Worm (Caenorhabditis elegans) whole organism, early embryonic: ENCODE results near the gene ZC204.17.
"Not testable (repeated sequence)": the region's sequence is repeated elsewhere in the genome, so short reads cannot be mapped to it uniquely, and the experiment has no call there.

Source experiments
- B0310.2 ChIP-seq: sonication (generic microtip); optimal IDR thresholded peaks from 2 replicates; lab custom pipeline; 2016; ENCODE audit warnings: mild to moderate bottlenecking, missing genetic modification characterization, missing compliant biosample characterization
- F13C5.2 ChIP-seq: sonication (generic microtip); optimal IDR thresholded peaks from 2 replicates; lab custom pipeline; 2017; ENCODE audit warnings: mild to moderate bottlenecking, missing genetic modification characterization, inconsistent platforms, missing compliant biosample characterization
- aly-1 ChIP-seq: sonication (generic microtip); optimal IDR thresholded peaks from 2 replicates; lab custom pipeline; 2016; ENCODE audit warnings: missing genetic modification characterization, missing compliant biosample characterization
- ama-1 ChIP-seq: fragments of 150-350 bp; optimal IDR thresholded peaks from 2 replicates; lab custom pipeline; 2014
- ceh-13 ChIP-seq: fragments of 200-800 bp; sonication (Bioruptor generic); optimal IDR thresholded peaks from 2 replicates; lab custom pipeline; 2018; ENCODE audit warnings: mild to moderate bottlenecking, missing genetic modification characterization, missing compliant biosample characterization
- ceh-36 ChIP-seq: sonication (generic microtip); optimal IDR thresholded peaks from 2 replicates; lab custom pipeline; 2016; ENCODE audit warnings: missing genetic modification characterization, inconsistent platforms, missing compliant biosample characterization
- ets-7 ChIP-seq: sonication (generic microtip); optimal IDR thresholded peaks from 2 replicates; lab custom pipeline; 2016; ENCODE audit warnings: missing genotype, missing genetic modification characterization, missing compliant biosample characterization
- flt-1 ChIP-seq: fragments of 200-800 bp; sonication (Bioruptor generic); IDR thresholded peaks from 2 replicates; pipeline ENCODE4 v1.3.6; 2022; ENCODE audit warnings: missing genetic modification characterization, missing compliant biosample characterization
- hmbx-1 ChIP-seq: sonication (generic microtip); optimal IDR thresholded peaks from 2 replicates; lab custom pipeline; 2016; ENCODE audit warnings: mild to moderate bottlenecking, missing genetic modification characterization, missing compliant biosample characterization
- hmg-4 ChIP-seq: fragments of 200-800 bp; sonication (Bioruptor generic); optimal IDR thresholded peaks from 2 replicates; lab custom pipeline; 2018; ENCODE audit warnings: mild to moderate bottlenecking, missing genetic modification characterization, missing compliant biosample characterization
- hnd-1 ChIP-seq: sonication (generic microtip); optimal IDR thresholded peaks from 2 replicates; lab custom pipeline; 2016; ENCODE audit warnings: missing genetic modification characterization, missing compliant biosample characterization
- pes-1 ChIP-seq: fragments of 200-800 bp; sonication (Bioruptor generic); IDR thresholded peaks from 2 replicates; pipeline ENCODE4 v1.3.6; 2022; ENCODE audit warnings: missing genetic modification reagents, missing genetic modification characterization, missing compliant biosample characterization
- scrt-1 ChIP-seq: fragments of 200-800 bp; sonication (Bioruptor generic); IDR thresholded peaks from 2 replicates; pipeline ENCODE4 v1.3.6; 2022; ENCODE audit warnings: missing genetic modification characterization, missing compliant biosample characterization
- sea-1 ChIP-seq: fragments of 200-800 bp; sonication (Bioruptor generic); conservative IDR thresholded peaks from 2 replicates; pipeline ENCODE4 v1.3.6; 2022; ENCODE audit warnings: missing genetic modification characterization, missing compliant biosample characterization
- tbx-11 ChIP-seq: fragments of 200-800 bp; sonication (Bioruptor generic); IDR thresholded peaks from 2 replicates; pipeline ENCODE4 v1.3.6; 2022; ENCODE audit warnings: missing genetic modification characterization, missing compliant biosample characterization
- tbx-37 ChIP-seq: fragments of 200-800 bp; sonication (Bioruptor generic); conservative IDR thresholded peaks from 2 replicates; pipeline ENCODE4 v1.3.6; 2022; ENCODE audit warnings: missing genetic modification reagents, missing genetic modification characterization, missing compliant biosample characterization
- tra-4 ChIP-seq: sonication (generic microtip); optimal IDR thresholded peaks from 2 replicates; lab custom pipeline; 2017; ENCODE audit warnings: missing genetic modification characterization, missing compliant biosample characterization

Gene ZC204.17

DNA sequence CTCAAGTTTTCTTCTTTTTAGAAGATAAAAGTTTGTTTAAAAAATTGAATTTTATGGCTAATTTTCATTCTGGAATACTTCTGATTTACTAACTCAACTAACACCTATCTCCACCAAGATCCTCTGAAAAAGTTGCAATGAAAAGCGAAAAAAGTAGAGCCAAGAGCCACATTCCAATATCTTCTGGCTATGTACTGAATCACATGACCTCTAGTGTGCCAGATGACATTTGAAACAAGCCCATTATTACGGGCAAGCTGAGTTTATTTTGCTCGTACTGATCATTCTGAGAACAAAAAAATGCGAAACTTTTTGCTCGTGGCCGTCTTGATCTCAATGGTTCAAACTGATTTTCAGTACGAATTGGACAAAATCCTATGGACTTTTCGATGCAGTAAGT lies 33.0 kb upstream of the ZC204.17 start, which contains the start of gene irld-36:
Gene irld-36 (plus strand): TSS at position 301 of the 400 bp plus-strand sequence.
- TF ChIP-seq tra-4 (tag; lab: Kevin White, UChicago), result no peak
- no peak for TF ChIP-seq ceh-36 (tag; lab: Kevin White, UChicago)
- TF ChIP-seq sea-1 (GFP tag; lab: Robert Waterston, UW), result no peak
- TF ChIP-seq scrt-1, result no peak
- TF ChIP-seq flt-1, result no peak
- TF ChIP-seq F13C5.2, result no peak
- TF ChIP-seq hmbx-1 (tag; lab: Kevin White, UChicago), result no peak
- no peak for TF ChIP-seq pes-1 (GFP tag; lab: Robert Waterston, UW)
- no peak for TF ChIP-seq hmg-4
- TF ChIP-seq B0310.2 (tag; lab: Kevin White, UChicago), result no peak
- TF ChIP-seq aly-1, result no peak
- TF ChIP-seq hnd-1 (tag; lab: Kevin White, UChicago), result no peak

- TF ChIP-seq tbx-11 (GFP tag; lab: Robert Waterston, UW) (no peak), tbx-37 (GFP tag; lab: Robert Waterston, UW) (no peak)
Measured at ce11 chrII:1676088-1676487, 30.0 kb upstream of the ZC204.17 start, which contains the start of gene fbxb-17. Gene fbxb-17, plus strand, starts transcription at chrII:1676388.

DNA sequence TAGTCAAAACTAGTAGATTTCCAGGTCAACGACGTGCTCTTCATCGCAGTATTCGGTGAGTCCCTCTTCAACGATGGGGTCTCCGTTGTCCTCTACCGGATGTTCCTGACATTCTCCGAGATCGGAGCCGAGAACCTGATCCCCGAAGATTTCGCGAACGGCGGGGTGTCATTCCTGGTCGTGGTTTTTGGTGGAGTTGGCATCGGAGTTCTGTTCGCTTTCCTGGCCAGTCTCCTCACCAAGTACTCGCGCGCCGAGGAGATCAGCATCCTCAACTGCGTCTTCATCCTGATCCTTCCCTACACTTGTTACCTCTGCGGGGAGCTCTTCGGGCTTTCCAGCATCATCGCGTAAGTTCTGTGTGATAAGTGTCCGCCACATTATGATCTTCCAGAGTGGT lies 26.6 kb upstream of the ZC204.17 start:
- TF ChIP-seq flt-1, result no peak

- TF ChIP-seq F13C5.2, result no peak
- no peak for TF ChIP-seq ceh-36 (tag; lab: Kevin White, UChicago)
Measured at ce11 chrII:1670985-1671384, 24.9 kb upstream of the ZC204.17 start.

DNA sequence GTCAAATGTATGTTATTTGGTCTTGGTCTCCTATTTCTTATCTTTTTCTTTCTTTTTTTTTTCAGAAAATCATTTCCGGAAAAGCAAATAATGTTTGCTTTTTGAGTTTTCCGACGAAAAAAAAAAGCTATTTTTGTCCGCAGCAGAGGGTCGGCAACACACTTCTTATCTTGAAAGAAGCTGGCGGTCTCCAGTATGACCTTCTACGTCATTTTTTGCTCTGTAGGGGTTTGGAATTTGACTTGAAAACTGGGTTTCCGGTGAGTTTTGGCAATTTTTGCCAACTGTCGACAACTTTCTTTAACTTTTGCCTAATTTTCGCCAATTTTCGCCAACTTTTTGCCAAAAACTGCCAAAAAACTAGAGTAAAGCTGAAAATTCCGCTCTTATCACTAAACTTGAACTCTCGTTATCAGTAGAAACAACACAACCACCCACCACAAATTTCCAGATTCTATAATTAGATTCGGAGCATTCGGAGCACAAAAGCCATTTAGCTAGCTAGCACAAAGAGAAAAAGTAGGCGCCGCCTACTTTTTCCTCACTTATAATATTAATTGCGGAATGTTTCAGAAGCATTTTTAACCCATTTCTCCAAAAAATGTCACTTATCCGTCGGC lies 24.3 kb upstream of the ZC204.17 start, which contains the start of gene nhx-6:
Gene nhx-6 (plus strand): TSS at position 570 of the 620 bp plus-strand sequence.
- TF ChIP-seq hnd-1 (tag; lab: Kevin White, UChicago), result no peak
- TF ChIP-seq scrt-1, result no peak
- no peak for TF ChIP-seq ets-7 (tag; lab: Kevin White, UChicago)
- TF ChIP-seq B0310.2 (tag; lab: Kevin White, UChicago), result no peak
- TF ChIP-seq tbx-11 (GFP tag; lab: Robert Waterston, UW), result no peak
- TF ChIP-seq F13C5.2, result no peak

ce11 chrII:1668913-1669312 lies 22.8 kb upstream of the ZC204.17 start, which contains the start of gene srw-97:
Gene srw-97, minus strand, starts transcription at chrII:1669013.
- TF ChIP-seq ama-1 (lab: Kevin White, UChicago) (no peak), ets-7 (tag; lab: Kevin White, UChicago) (no peak), hnd-1 (tag; lab: Kevin White, UChicago) (no peak)

DNA sequence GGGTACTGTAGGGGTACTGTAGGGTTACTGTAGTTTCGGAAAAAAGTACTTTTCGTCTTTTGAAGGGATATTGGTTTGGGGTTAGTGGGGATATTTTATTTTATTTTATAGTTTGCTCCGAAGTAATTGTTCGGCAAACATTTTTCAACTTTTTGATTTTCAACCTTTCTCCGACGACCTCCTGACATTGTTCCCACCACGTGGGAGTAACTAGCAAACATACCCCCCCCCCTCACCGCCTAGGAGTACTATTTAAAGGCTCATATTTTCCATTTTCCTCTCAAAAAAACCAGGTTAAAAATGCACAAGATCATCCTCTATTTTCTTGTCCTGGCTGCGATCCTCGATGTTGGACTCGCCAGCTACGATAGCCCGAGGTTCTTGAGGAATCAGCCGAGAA lies 19.9 kb upstream of the ZC204.17 start, which contains the start of gene srlf-29:
Gene srlf-29 (plus strand): TSS at position 301 of the 400 bp plus-strand sequence.
- TF ChIP-seq pes-1 (GFP tag; lab: Robert Waterston, UW) (no peak), hmg-4 (no peak), tra-4 (tag; lab: Kevin White, UChicago) (no peak)

DNA sequence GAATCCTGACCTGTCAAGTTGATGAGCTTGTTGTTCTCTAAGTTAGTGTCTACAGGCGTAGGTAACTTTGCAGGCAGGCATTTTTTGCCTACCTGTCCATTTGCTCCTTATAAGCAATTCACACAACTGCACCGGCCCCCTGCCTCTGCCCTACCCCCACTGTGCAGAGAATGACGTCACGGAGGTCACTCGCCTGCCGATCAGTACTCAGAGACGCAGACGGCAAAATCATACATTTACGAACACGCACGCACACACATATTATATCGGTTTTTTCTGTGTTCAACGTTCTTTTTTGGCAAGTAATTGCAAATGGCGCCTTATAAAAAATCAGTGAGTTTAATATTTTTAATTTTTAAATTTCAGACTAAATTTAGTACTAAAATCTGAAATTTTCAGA lies 17.4 kb upstream of the ZC204.17 start, which contains the start of gene duxl-1:
Gene duxl-1 (plus strand): TSS at position 184 of the 400 bp plus-strand sequence.
- TF ChIP-seq hmg-4, result peak; percentile 16
- TF ChIP-seq aly-1, result no peak

ce11 chrII:1662881-1663280 lies 16.8 kb upstream of the ZC204.17 start, which contains the start of gene ZC204.14:
Gene ZC204.14, minus strand, starts transcription at chrII:1662949.
- no peak for TF ChIP-seq hmbx-1 (tag; lab: Kevin White, UChicago)
- no peak for TF ChIP-seq ceh-36 (tag; lab: Kevin White, UChicago)
- TF ChIP-seq hnd-1 (tag; lab: Kevin White, UChicago), result no peak
- TF ChIP-seq ama-1 (lab: Kevin White, UChicago), result no peak
- no peak for TF ChIP-seq ceh-13
- no peak for TF ChIP-seq B0310.2 (tag; lab: Kevin White, UChicago)
- TF ChIP-seq flt-1, result no peak
- no peak for TF ChIP-seq tra-4 (tag; lab: Kevin White, UChicago)
- no peak for TF ChIP-seq aly-1
- TF ChIP-seq F13C5.2, result no peak
- no peak for TF ChIP-seq tbx-37 (GFP tag; lab: Robert Waterston, UW)
- no peak for TF ChIP-seq ets-7 (tag; lab: Kevin White, UChicago)

- TF ChIP-seq F13C5.2; B0310.2 (tag; lab: Kevin White, UChicago); sea-1 (GFP tag; lab: Robert Waterston, UW): not testable (repeated sequence)
Measured at ce11 chrII:1660888-1661287, 14.8 kb upstream of the ZC204.17 start, which contains the start of gene ZC204.13. Gene ZC204.13, minus strand, starts transcription at chrII:1660988.
